Fruit fly (Drosophila melanogaster) whole organism, embryonic: ENCODE results near the gene brat.

Experiments
- Asciz ChIP-seq: fragments of 200-800 bp; sonication (Bioruptor generic); optimal IDR thresholded peaks from 2 replicates; lab custom pipeline; 2017; ENCODE audit warnings: missing biosample characterization, mild to moderate bottlenecking, missing genetic modification characterization, missing genetic modification reagents
- Atf6 ChIP-seq: fragments of 200-800 bp; sonication (Bioruptor generic); IDR thresholded peaks from 2 replicates; pipeline ENCODE4 v1.3.6; 2022; ENCODE audit warnings: missing biosample characterization, missing genetic modification characterization
- CG10979 ChIP-seq: fragments of 200-800 bp; sonication (Bioruptor generic); optimal IDR thresholded peaks from 2 replicates; lab custom pipeline; 2018; ENCODE audit warnings: missing biosample characterization, mild to moderate bottlenecking, missing genetic modification characterization, moderate library complexity
- CG11723 ChIP-seq: fragments of 200-800 bp; sonication (Bioruptor generic); optimal IDR thresholded peaks from 2 replicates; lab custom pipeline; 2017; ENCODE audit warnings: missing biosample characterization, mild to moderate bottlenecking, missing genetic modification characterization
- CG13894 ChIP-seq: fragments of 200-800 bp; sonication (Bioruptor generic); optimal IDR thresholded peaks from 3 replicates; lab custom pipeline; 2018; ENCODE audit warnings: missing biosample characterization, mild to moderate bottlenecking, missing genetic modification characterization, moderate library complexity
- CG14050 ChIP-seq: fragments of 200-800 bp; sonication (Bioruptor generic); IDR thresholded peaks from 3 replicates; pipeline ENCODE4 v1.3.6; 2022; ENCODE audit warnings: missing biosample characterization, missing genetic modification characterization
- CG14710 ChIP-seq: fragments of 200-800 bp; sonication (Bioruptor generic); optimal IDR thresholded peaks from 3 replicates; lab custom pipeline; 2019; ENCODE audit warnings: missing biosample characterization, mild to moderate bottlenecking, missing genetic modification characterization, moderate library complexity
- CG15479 ChIP-seq: fragments of 200-800 bp; sonication (Bioruptor generic); optimal IDR thresholded peaks from 3 replicates; lab custom pipeline; 2019; ENCODE audit warnings: missing biosample characterization, mild to moderate bottlenecking, missing genetic modification characterization, moderate library complexity
- CG15696 ChIP-seq: fragments of 200-800 bp; sonication (Bioruptor generic); optimal IDR thresholded peaks from 2 replicates; lab custom pipeline; 2019; ENCODE audit warnings: missing biosample characterization, mild to moderate bottlenecking, missing genetic modification characterization, moderate library complexity
- CG18619 ChIP-seq: fragments of 200-800 bp; sonication (Bioruptor generic); optimal IDR thresholded peaks from 3 replicates; lab custom pipeline; 2017; ENCODE audit warnings: missing biosample characterization, mild to moderate bottlenecking, missing genetic modification characterization
- CG2202 ChIP-seq: fragments of 200-800 bp; sonication (Bioruptor generic); optimal IDR thresholded peaks from 2 replicates; lab custom pipeline; 2018; ENCODE audit warnings: missing biosample characterization, mild to moderate bottlenecking, missing genetic modification characterization
- CG2712 ChIP-seq: fragments of 200-800 bp; optimal IDR thresholded peaks from 3 replicates; lab custom pipeline; 2019; ENCODE audit warnings: missing biosample characterization, mild to moderate bottlenecking, missing genetic modification characterization, moderate library complexity
- CG2875 ChIP-seq: fragments of 200-800 bp; sonication (Bioruptor generic); optimal IDR thresholded peaks from 2 replicates; lab custom pipeline; 2017; ENCODE audit warnings: missing biosample characterization, mild to moderate bottlenecking, missing genetic modification characterization, missing genetic modification reagents
- CG32772 ChIP-seq: fragments of 200-800 bp; sonication (Bioruptor generic); IDR thresholded peaks from 2 replicates; pipeline ENCODE4 v1.3.6; 2022; ENCODE audit warnings: missing biosample characterization, missing genetic modification characterization
- CG3407 ChIP-seq: fragments of 200-800 bp; sonication (Bioruptor generic); optimal IDR thresholded peaks from 2 replicates; lab custom pipeline; 2018; ENCODE audit warnings: missing biosample characterization, mild to moderate bottlenecking, missing genetic modification characterization
- CG34224 ChIP-seq: fragments of 200-800 bp; sonication (Bioruptor generic); IDR thresholded peaks from 3 replicates; pipeline ENCODE4 v1.3.6; 2022; ENCODE audit warnings: missing biosample characterization, missing genetic modification characterization; ENCODE audit not compliant: partially characterized antibody
- CG4424 ChIP-seq: fragments of 200-800 bp; sonication (Bioruptor generic); optimal IDR thresholded peaks from 3 replicates; lab custom pipeline; 2016; ENCODE audit warnings: missing biosample characterization, missing genetic modification characterization
- CG7987 ChIP-seq: fragments of 200-800 bp; sonication (Bioruptor generic); optimal IDR thresholded peaks from 2 replicates; lab custom pipeline; 2018; ENCODE audit warnings: missing biosample characterization, mild to moderate bottlenecking, missing genetic modification characterization, moderate library complexity
- CG8089 ChIP-seq: fragments of 200-800 bp; sonication (Bioruptor generic); optimal IDR thresholded peaks from 3 replicates; lab custom pipeline; 2016; ENCODE audit warnings: missing biosample characterization, missing genetic modification characterization
- CG8388 ChIP-seq: fragments of 200-800 bp; sonication (Bioruptor generic); optimal IDR thresholded peaks from 2 replicates; lab custom pipeline; 2019; ENCODE audit warnings: missing biosample characterization, mild to moderate bottlenecking, missing genetic modification characterization, moderate library complexity
- CG8924 ChIP-seq: fragments of 200-800 bp; optimal IDR thresholded peaks from 3 replicates; lab custom pipeline; 2019; ENCODE audit warnings: missing biosample characterization, mild to moderate bottlenecking, missing genetic modification characterization, moderate library complexity
- CG9727 ChIP-seq: fragments of 200-800 bp; sonication (Bioruptor generic); optimal IDR thresholded peaks from 3 replicates; lab custom pipeline; 2017; ENCODE audit warnings: missing biosample characterization, mild to moderate bottlenecking, missing genetic modification characterization
- D19A ChIP-seq: fragments of 200-800 bp; optimal IDR thresholded peaks from 3 replicates; lab custom pipeline; 2019; ENCODE audit warnings: missing biosample characterization, mild to moderate bottlenecking, missing genetic modification characterization, moderate library complexity
- Hr51 ChIP-seq, 2 experiments: fragments of 200-800 bp; sonication (Bioruptor generic); optimal IDR thresholded peaks; 2 replicates in 1 of 2; 3 replicates in 1 of 2; lab custom pipeline; 2016 to 2018; ENCODE audit warnings: missing biosample characterization in 2 of 2, missing genetic modification characterization in 2 of 2, mild to moderate bottlenecking in 1 of 2, moderate library complexity in 1 of 2
- Jarid2 ChIP-seq: fragments of 200-800 bp; sonication (Bioruptor generic); optimal IDR thresholded peaks from 3 replicates; lab custom pipeline; 2017; ENCODE audit warnings: mild to moderate bottlenecking, missing biosample characterization, missing genetic modification reagents, missing genetic modification characterization
- Lpt ChIP-seq: fragments of >200 bp; optimal IDR thresholded peaks from 2 replicates; lab custom pipeline; 2018; ENCODE audit warnings: missing biosample characterization, missing genetic modification characterization
- Med ChIP-seq: fragments of 200-800 bp; sonication (Bioruptor generic); peaks from one replicate; lab custom pipeline; 2016; ENCODE audit warnings: missing biosample characterization, missing genetic modification characterization, mild to moderate bottlenecking, inconsistent platforms, moderate library complexity
- Neu2 ChIP-seq: fragments of 200-800 bp; sonication (Bioruptor generic); optimal IDR thresholded peaks from 3 replicates; lab custom pipeline; 2016; ENCODE audit warnings: missing biosample characterization, missing genetic modification characterization, borderline replicate concordance
- Nf-YB ChIP-seq: fragments of 200-800 bp; sonication (Bioruptor generic); optimal IDR thresholded peaks from 3 replicates; lab custom pipeline; 2019; ENCODE audit warnings: missing biosample characterization, mild to moderate bottlenecking, missing genetic modification characterization, moderate library complexity
- Nf-YC ChIP-seq: fragments of 200-800 bp; optimal IDR thresholded peaks from 3 replicates; lab custom pipeline; 2019; ENCODE audit warnings: missing biosample characterization, mild to moderate bottlenecking, missing genetic modification characterization, moderate library complexity
- Pdp1 ChIP-seq, 2 experiments: fragments of 200-800 bp; sonication (Bioruptor generic); optimal IDR thresholded peaks; 3 replicates each; lab custom pipeline; 2016; ENCODE audit warnings: missing biosample characterization in 2 of 2, missing genetic modification characterization in 2 of 2, mild to moderate bottlenecking in 1 of 2, moderate library complexity in 1 of 2
- Rx ChIP-seq: fragments of 200-800 bp; sonication (Bioruptor generic); IDR thresholded peaks from 2 replicates; pipeline ENCODE4 v1.3.6; 2022; ENCODE audit warnings: missing biosample characterization, missing genetic modification characterization
- ac ChIP-seq: fragments of 200-800 bp; sonication (Bioruptor generic); optimal IDR thresholded peaks from 3 replicates; lab custom pipeline; 2017; ENCODE audit warnings: missing biosample characterization, mild to moderate bottlenecking, missing genetic modification characterization
- bcd ChIP-seq: fragments of 200-800 bp; sonication (Bioruptor generic); optimal IDR thresholded peaks from 2 replicates; lab custom pipeline; 2017; ENCODE audit warnings: missing biosample characterization, mild to moderate bottlenecking, missing genetic modification characterization
- bigmax ChIP-seq: fragments of 200-800 bp; sonication (Bioruptor generic); optimal IDR thresholded peaks from 2 replicates; lab custom pipeline; 2018; ENCODE audit warnings: missing biosample characterization, mild to moderate bottlenecking, missing genetic modification characterization
- dpn ChIP-seq, 2 experiments: fragments of 200-800 bp; sonication (Bioruptor generic); optimal IDR thresholded peaks; 3 replicates each; lab custom pipeline; 2016; ENCODE audit warnings: missing biosample characterization in 2 of 2, missing genetic modification characterization in 2 of 2
- exex ChIP-seq: fragments of 200-800 bp; sonication (Bioruptor generic); optimal IDR thresholded peaks from 4 replicates; lab custom pipeline; 2018; ENCODE audit warnings: missing biosample characterization, mild to moderate bottlenecking, missing genetic modification characterization, moderate library complexity
- fd3F ChIP-seq: fragments of 200-800 bp; sonication (Bioruptor generic); optimal IDR thresholded peaks from 2 replicates; lab custom pipeline; 2018; ENCODE audit warnings: missing biosample characterization, mild to moderate bottlenecking, missing genetic modification characterization, moderate library complexity
- fd64A ChIP-seq: fragments of 200-800 bp; sonication (Bioruptor generic); optimal IDR thresholded peaks from 3 replicates; lab custom pipeline; 2018; ENCODE audit warnings: missing biosample characterization, mild to moderate bottlenecking, missing genetic modification characterization
- her ChIP-seq: fragments of 200-800 bp; sonication (Bioruptor generic); optimal IDR thresholded peaks from 2 replicates; lab custom pipeline; 2016; ENCODE audit warnings: missing biosample characterization, missing genetic modification characterization
- lab ChIP-seq: fragments of 200-800 bp; sonication (Bioruptor generic); optimal IDR thresholded peaks from 3 replicates; lab custom pipeline; 2017; ENCODE audit warnings: missing biosample characterization, missing genetic modification characterization, mild to moderate bottlenecking, moderate library complexity, missing genetic modification reagents
- mld ChIP-seq: fragments of 200-800 bp; sonication (Bioruptor generic); IDR thresholded peaks from 3 replicates; pipeline ENCODE4 v1.3.6; 2022; ENCODE audit warnings: missing biosample characterization, missing genetic modification characterization; ENCODE audit not compliant: partially characterized antibody
- nom ChIP-seq: fragments of 200-800 bp; sonication (Bioruptor generic); optimal IDR thresholded peaks from 2 replicates; lab custom pipeline; 2017; ENCODE audit warnings: missing biosample characterization, missing genetic modification characterization, mild to moderate bottlenecking, moderate library complexity, missing genetic modification reagents
- phol ChIP-seq: fragments of 200-800 bp; sonication (Bioruptor generic); optimal IDR thresholded peaks from 3 replicates; lab custom pipeline; 2018; ENCODE audit warnings: missing biosample characterization, mild to moderate bottlenecking, missing genetic modification characterization, moderate library complexity
- prd ChIP-seq, 3 experiments: fragments of >200 bp in 2 of 3; fragments of 200-800 bp in 1 of 3; sonication (Bioruptor generic) in 1 of 3; optimal IDR thresholded peaks in 2 of 3; IDR thresholded peaks in 1 of 3; 2 replicates in 2 of 3; 3 replicates in 1 of 3; pipeline versions ENCODE4 v1.3.6 to Lab custom; 2017 to 2022; ENCODE audit warnings: missing biosample characterization in 1 of 3, missing genetic modification characterization in 1 of 3
- rib ChIP-seq: fragments of 200-800 bp; sonication (Bioruptor generic); IDR thresholded peaks from 2 replicates; pipeline ENCODE4 v1.3.6; 2022; ENCODE audit warnings: missing biosample characterization, missing genetic modification characterization
- sqz ChIP-seq: fragments of 200-800 bp; sonication (Bioruptor generic); optimal IDR thresholded peaks from 3 replicates; lab custom pipeline; 2018; ENCODE audit warnings: missing biosample characterization, mild to moderate bottlenecking, missing genetic modification characterization
- twi ChIP-seq: fragments of 200-800 bp; optimal IDR thresholded peaks from 2 replicates; lab custom pipeline; 2019; ENCODE audit warnings: missing biosample characterization, mild to moderate bottlenecking, missing genetic modification characterization, moderate library complexity

Gene brat

dm6 chr2L:19191789-19192297, 58.2 kb downstream of the brat start:
- TF ChIP-seq CG10979 (tag; lab: Kevin White, UChicago) (peak; percentile 55), CG2875 (peak; percentile 14), Atf6 (GFP tag; lab: Robert Waterston, UW) (no peak), D19A (tag; lab: Kevin White, UChicago) (peak; percentile 3), CG32772 (no peak), Rx (GFP tag; lab: Robert Waterston, UW) (no peak), prd (optimal IDR thresholded peaks at IDR 0.05; lab: Kevin White, UChicago) (no peak), prd (GFP tag; IDR thresholded peaks at IDR 0.05; lab: Robert Waterston, UW) (no peak), her (no peak), lab (GFP tag; lab: Kevin White, UChicago) (peak; percentile 46), phol (tag; lab: Kevin White, UChicago) (no peak), CG18619 (GFP tag; lab: Kevin White, UChicago) (no peak), CG2712 (peak; percentile 62), CG14710 (peak; percentile 18), Neu2 (GFP tag; lab: Kevin White, UChicago) (no peak), CG4424 (GFP tag; lab: Kevin White, UChicago) (peak; percentile 13), Med (GFP tag; lab: Kevin White, UChicago) (peak; percentile 39), CG8089 (GFP tag; lab: Kevin White, UChicago) (peak; percentile 10), CG14050 (GFP tag; lab: Robert Waterston, UW) (no peak), Pdp1 (GFP tag; optimal IDR thresholded peaks at IDR 0.05; lab: Kevin White, UChicago) (peak in 1 of 2 experiments; percentile 42), ac (GFP tag; lab: Kevin White, UChicago) (peak; percentile 37), Asciz (GFP tag; lab: Kevin White, UChicago) (peak; percentile 66), Hr51 (GFP tag; optimal IDR thresholded peaks at IDR 0.05; lab: Kevin White, UChicago) (peak in 1 of 2 experiments; percentile 6), nom (GFP tag; lab: Kevin White, UChicago) (no peak), CG8924 (tag; lab: Kevin White, UChicago) (no peak), exex (tag; lab: Kevin White, UChicago) (peak; percentile 72), Nf-YC (tag; lab: Kevin White, UChicago) (peak; percentile 12), fd3F (no peak), CG15479 (peak; percentile 92), Jarid2 (peak; percentile 23), bcd (GFP tag; lab: Kevin White, UChicago) (no peak), Lpt (GFP tag; lab: Kevin White, UChicago) (no peak), CG7987 (peak; percentile 29), sqz (GFP tag; lab: Kevin White, UChicago) (peak; percentile 80), CG2202 (peak; percentile 34), CG9727 (GFP tag; lab: Kevin White, UChicago) (peak; percentile 45), Nf-YB (GFP tag; lab: Kevin White, UChicago) (no peak), mld (GFP tag; lab: Robert Waterston, UW) (no peak), CG34224 (GFP tag; lab: Robert Waterston, UW) (no peak), CG3407 (peak; percentile 52), CG13894 (tag; lab: Kevin White, UChicago) (peak; percentile 21), CG8388 (GFP tag; lab: Kevin White, UChicago) (peak; percentile 48), twi (peak; percentile 86), fd64A (GFP tag; lab: Kevin White, UChicago) (peak; percentile 74), bigmax (GFP tag; lab: Kevin White, UChicago) (peak; percentile 1), rib (GFP tag; lab: Robert Waterston, UW) (no peak), CG15696 (tag; lab: Kevin White, UChicago) (peak; percentile 24), dpn (GFP tag; optimal IDR thresholded peaks at IDR 0.05; lab: Kevin White, UChicago) (no peak), CG11723 (peak; percentile 26)
